Fruit fly (Drosophila melanogaster) S2 (cell line): ENCODE measurements around the gene CG44139.

Source experiments
- CG8478 ChIP-seq: fragments of >200 bp; optimal IDR thresholded peaks from 2 replicates; lab custom pipeline; 2018
- CTCF ChIP-seq, 2 experiments: fragments of >200 bp; optimal IDR thresholded peaks; 2 replicates each; lab custom pipeline; 2018

DNA sequence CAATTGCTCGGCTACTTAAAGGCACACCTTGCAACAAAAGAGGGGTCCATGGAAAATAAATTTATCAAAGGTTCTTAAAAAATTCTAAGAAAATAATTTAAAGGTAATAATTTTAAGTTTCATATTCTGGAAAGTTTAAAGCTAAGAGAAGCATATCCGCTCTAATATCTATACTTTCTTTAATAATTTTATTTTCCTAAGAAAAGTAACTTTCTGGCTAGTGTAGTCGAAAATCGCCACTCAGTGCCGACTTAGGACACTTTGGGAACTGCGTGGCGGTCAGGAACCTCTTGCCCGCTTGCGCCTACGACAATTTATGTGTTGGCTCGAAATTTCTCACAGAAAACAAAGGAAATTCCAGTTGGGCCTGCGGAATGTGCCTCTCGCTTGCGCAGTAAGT is 41.8 kb downstream of the CG44139 start:
- TF ChIP-seq CTCF (optimal IDR thresholded peaks at IDR 0.05; lab: Kevin White, UChicago) (no peak), CG8478 (lab: Kevin White, UChicago) (no peak)
